Fruit fly (Drosophila melanogaster): Measurements from ENCODE around the gene CG18178.
A peak's percentile ranks its signal among the peaks of the same experiment; 100 is the strongest.

The CG18178 gene

dm6 chr3L:9692892-9693551, 25.9 kb downstream of the CG18178 start (continued):
- TF ChIP-seq CG10979 (tag; optimal IDR thresholded peaks at IDR 0.05) (peak; percentile 97), CG15696 (tag; optimal IDR thresholded peaks at IDR 0.05) (peak; percentile 78), Mrtf (GFP tag; IDR thresholded peaks at IDR 0.05) (peak; percentile 87), HLH3B (GFP tag; IDR thresholded peaks at IDR 0.05) (peak; percentile 88; the same call in 1 of the 2 replicates), CG4617 (GFP tag; optimal IDR thresholded peaks at IDR 0.05; ENCODE audit: borderline replicate concordance) (peak; percentile 77), her (GFP tag; optimal IDR thresholded peaks at IDR 0.05) (peak; percentile 94), hkb (optimal IDR thresholded peaks at IDR 0.05) (no peak), hkb (GFP tag; IDR thresholded peaks at IDR 0.05) (peak; percentile 92), fd64A (GFP tag; optimal IDR thresholded peaks at IDR 0.05) (peak; percentile 68), sna (GFP tag; IDR thresholded peaks at IDR 0.05; ENCODE audit: partially characterized antibody) (no peak), D19B (GFP tag; optimal IDR thresholded peaks at IDR 0.05) (peak; percentile 99), Dbx (GFP tag; IDR thresholded peaks at IDR 0.05) (peak; percentile 93), jing (GFP tag; optimal IDR thresholded peaks at IDR 0.05) (peak; percentile 91), ERR (GFP tag; optimal IDR thresholded peaks at IDR 0.05) (peak; percentile 93), gce (GFP tag; IDR thresholded peaks at IDR 0.05) (peak; percentile 72; the same call in 2 of the 3 replicates), dmrt99B (tag; optimal IDR thresholded peaks at IDR 0.05) (peak; percentile 97), CG2889 (GFP tag; IDR thresholded peaks at IDR 0.05) (peak; percentile 79), CG6683 (GFP tag; optimal IDR thresholded peaks at IDR 0.05) (peak; percentile 91), CG9727 (GFP tag; optimal IDR thresholded peaks at IDR 0.05) (peak; percentile 98), CG11696 (GFP tag; IDR thresholded peaks at IDR 0.05) (no peak), B-H1 (GFP tag; IDR thresholded peaks at IDR 0.05) (peak; percentile 75; the same call in 2 of the 3 replicates), B-H2 (GFP tag; optimal IDR thresholded peaks at IDR 0.05) (peak; percentile 87), Dad (GFP tag; optimal IDR thresholded peaks at IDR 0.05) (peak; percentile 97), CG18262 (tag; optimal IDR thresholded peaks at IDR 0.05) (peak; percentile 98), Oaz (GFP tag; IDR thresholded peaks at IDR 0.05) (peak; percentile 82), CG7745 (tag; optimal IDR thresholded peaks at IDR 0.05) (no peak), pzg (GFP tag; optimal IDR thresholded peaks at IDR 0.05) (peak; percentile 9), CG13624 (GFP tag; optimal IDR thresholded peaks at IDR 0.05) (peak; percentile 98), CoRest (tag; optimal IDR thresholded peaks at IDR 0.05) (peak; percentile 99), zfh2 (GFP tag; optimal IDR thresholded peaks at IDR 0.05) (peak; percentile 97), bsh (GFP tag; optimal IDR thresholded peaks at IDR 0.05) (peak; percentile 86 to 90), CG12155 (GFP tag; optimal IDR thresholded peaks at IDR 0.05) (peak; percentile 94), CG14667 (GFP tag; IDR thresholded peaks at IDR 0.05) (peak; percentile 79), CG15073 (GFP tag; optimal IDR thresholded peaks at IDR 0.05) (peak; percentile 71), Ptx1 (GFP tag; IDR thresholded peaks at IDR 0.05) (peak; percentile 93), tap (tag; optimal IDR thresholded peaks at IDR 0.05) (peak; percentile 87), HLH54F (GFP tag; optimal IDR thresholded peaks at IDR 0.05) (peak; percentile 98), Poxn (GFP tag; IDR thresholded peaks at IDR 0.05) (peak; percentile 75), vnd (GFP tag; IDR thresholded peaks at IDR 0.05; ENCODE audit: partially characterized antibody) (no peak), vfl (GFP tag; optimal IDR thresholded peaks at IDR 0.05) (peak; percentile 93), CG18619 (GFP tag; optimal IDR thresholded peaks at IDR 0.05) (peak; percentile 98), dan (GFP tag; IDR thresholded peaks at IDR 0.05) (peak; percentile 63; the same call in 1 of the 2 replicates), CG2202 (tag; optimal IDR thresholded peaks at IDR 0.05) (peak; percentile 73), gt (GFP tag; IDR thresholded peaks at IDR 0.05) (peak; percentile 75), Oli (tag; optimal IDR thresholded peaks at IDR 0.05) (peak; percentile 98), Ada2b (GFP tag; IDR thresholded peaks at IDR 0.05) (peak; percentile 85), CG13296 (GFP tag; optimal IDR thresholded peaks at IDR 0.05) (peak; percentile 95), crol (GFP tag; IDR thresholded peaks at IDR 0.05) (no peak; the same call in 1 of the 2 replicates), sima (GFP tag; optimal IDR thresholded peaks at IDR 0.05) (peak; percentile 80), Sox102F (GFP tag; optimal IDR thresholded peaks at IDR 0.05) (peak; percentile 93)

Data from whole organism, embryonic.